Fruit fly (Drosophila melanogaster): ENCODE data around the gene Edem1.

Gene Edem1

dm6 chrX:1880139-1880556 is 28.5 kb downstream of the Edem1 start, which contains the start of gene Coa8 (continued):
- 0 out of 3 replicates have a peak, but pooled peaks have one; percentile 47 for TF ChIP-seq CG34422 (GFP tag; IDR thresholded peaks at IDR 0.05)
- peak; percentile 31 for TF ChIP-seq Nf-YC (tag; optimal IDR thresholded peaks at IDR 0.05)
- TF ChIP-seq CG17385 (GFP tag; optimal IDR thresholded peaks at IDR 0.05) = peak; percentile 31
- peak; percentile 89 for TF ChIP-seq Med (GFP tag)
- no peak for TF ChIP-seq CG3838 (GFP tag; optimal IDR thresholded peaks at IDR 0.05)
- TF ChIP-seq pros (GFP tag; optimal IDR thresholded peaks at IDR 0.05) = no peak
- TF ChIP-seq Kr (GFP tag; optimal IDR thresholded peaks at IDR 0.05) = no peak
- TF ChIP-seq ci (GFP tag; IDR thresholded peaks at IDR 0.05) = 0 out of 3 replicates have a peak, but pooled peaks have one; percentile 18
- no peak for TF ChIP-seq Lpt (GFP tag; optimal IDR thresholded peaks at IDR 0.05)
- no peak for TF ChIP-seq Deaf1 (tag; optimal IDR thresholded peaks at IDR 0.05)
- TF ChIP-seq klu (GFP tag; IDR thresholded peaks at IDR 0.05) = peak; percentile 29; the same call in 1 of the 2 replicates
- no peak for TF ChIP-seq trh (GFP tag; optimal IDR thresholded peaks at IDR 0.05)
- TF ChIP-seq CG3281 (GFP tag; optimal IDR thresholded peaks at IDR 0.05) = peak; percentile 21
- TF ChIP-seq gcm2 (GFP tag; optimal IDR thresholded peaks at IDR 0.05) = no peak
- no peak for TF ChIP-seq CG11504 (tag; optimal IDR thresholded peaks at IDR 0.05)
- TF ChIP-seq onecut (GFP tag; IDR thresholded peaks at IDR 0.05) = 0 out of 2 replicates have a peak, but pooled peaks have one; percentile 11
- TF ChIP-seq CG34224 (GFP tag; IDR thresholded peaks at IDR 0.05; ENCODE audit: partially characterized antibody) = peak; percentile 12; the same call in 2 of the 3 replicates
- peak; percentile 16 for TF ChIP-seq nerfin-1 (tag; optimal IDR thresholded peaks at IDR 0.05)
- TF ChIP-seq CG17328 (GFP tag; IDR thresholded peaks at IDR 0.05) = 0 out of 2 replicates have a peak, but pooled peaks have one; percentile 15
- no peak for TF ChIP-seq crol (GFP tag; IDR thresholded peaks at IDR 0.05)
- no peak for TF ChIP-seq abd-A (tag; optimal IDR thresholded peaks at IDR 0.05)
- TF ChIP-seq CG12942 (GFP tag; optimal IDR thresholded peaks at IDR 0.05) = peak; percentile 23
- TF ChIP-seq ftz-f1 (GFP tag; optimal IDR thresholded peaks at IDR 0.05) = no peak
- TF ChIP-seq B-H1 (GFP tag; IDR thresholded peaks at IDR 0.05) = peak; percentile 36; the same call in 2 of the 3 replicates
- TF ChIP-seq CG17359 (tag; optimal IDR thresholded peaks at IDR 0.05) = peak; percentile 12
- no peak for TF ChIP-seq otp (GFP tag; IDR thresholded peaks at IDR 0.05)
- TF ChIP-seq CG8290 (GFP tag; optimal IDR thresholded peaks at IDR 0.05) = peak; percentile 13
- TF ChIP-seq CG8290 (tag; optimal IDR thresholded peaks at IDR 0.05) = peak; percentile 62 to 77
- 0 out of 2 replicates have a peak, but pooled peaks have one; percentile 19 for TF ChIP-seq CG11247 (GFP tag; IDR thresholded peaks at IDR 0.05)
- no peak for TF ChIP-seq Jarid2 (GFP tag; optimal IDR thresholded peaks at IDR 0.05)
- no peak for TF ChIP-seq grn (GFP tag; optimal IDR thresholded peaks at IDR 0.05)
- peak; percentile 37; the same call in 2 of the 4 replicates for TF ChIP-seq Gug (GFP tag; IDR thresholded peaks at IDR 0.05)
- TF ChIP-seq CG17829 (tag; optimal IDR thresholded peaks at IDR 0.05) = peak; percentile 9
- no peak for TF ChIP-seq CG6175 (GFP tag; IDR thresholded peaks at IDR 0.05)
- no peak for TF ChIP-seq Vsx1 (GFP tag; optimal IDR thresholded peaks at IDR 0.05)
- peak; percentile 71; the same call in 1 of the 2 replicates for TF ChIP-seq CG32532 (GFP tag; IDR thresholded peaks at IDR 0.05)
- peak; percentile 10 for TF ChIP-seq zen (tag; optimal IDR thresholded peaks at IDR 0.05)
- peak; percentile 26; the same call in 2 of the 3 replicates for TF ChIP-seq Aef1 (GFP tag; IDR thresholded peaks at IDR 0.05)
- TF ChIP-seq Hmr (GFP tag; optimal IDR thresholded peaks at IDR 0.05) = peak; percentile 28
- 0 out of 2 replicates have a peak, but pooled peaks have one; percentile 30 for TF ChIP-seq CG14014 (GFP tag; IDR thresholded peaks at IDR 0.05)
- TF ChIP-seq CG9876 (GFP tag; optimal IDR thresholded peaks at IDR 0.05) = peak; percentile 17
- TF ChIP-seq Fer2 (tag; optimal IDR thresholded peaks at IDR 0.05) = no peak
- TF ChIP-seq Myb (GFP tag; optimal IDR thresholded peaks at IDR 0.05) = peak; percentile 26
- no peak for TF ChIP-seq Mrtf (GFP tag; IDR thresholded peaks at IDR 0.05)
- TF ChIP-seq ttk (GFP tag; IDR thresholded peaks at IDR 0.05) = peak; percentile 18; the same call in 1 of the 2 replicates
- TF ChIP-seq CG13775 (GFP tag; optimal IDR thresholded peaks at IDR 0.05) = no peak
- TF ChIP-seq CG4282 (GFP tag; optimal IDR thresholded peaks at IDR 0.05) = no peak
- TF ChIP-seq dmrt11E (tag; optimal IDR thresholded peaks at IDR 0.05) = peak; percentile 6
- TF ChIP-seq CG12104 (GFP tag; optimal IDR thresholded peaks at IDR 0.05) = no peak
- TF ChIP-seq kni (GFP tag; optimal IDR thresholded peaks at IDR 0.05) = no peak
- TF ChIP-seq vfl (GFP tag; optimal IDR thresholded peaks at IDR 0.05) = no peak
